Worm (Caenorhabditis elegans): Measurements from ENCODE around the gene Y26G10.6.

Gene Y26G10.6

DNA sequence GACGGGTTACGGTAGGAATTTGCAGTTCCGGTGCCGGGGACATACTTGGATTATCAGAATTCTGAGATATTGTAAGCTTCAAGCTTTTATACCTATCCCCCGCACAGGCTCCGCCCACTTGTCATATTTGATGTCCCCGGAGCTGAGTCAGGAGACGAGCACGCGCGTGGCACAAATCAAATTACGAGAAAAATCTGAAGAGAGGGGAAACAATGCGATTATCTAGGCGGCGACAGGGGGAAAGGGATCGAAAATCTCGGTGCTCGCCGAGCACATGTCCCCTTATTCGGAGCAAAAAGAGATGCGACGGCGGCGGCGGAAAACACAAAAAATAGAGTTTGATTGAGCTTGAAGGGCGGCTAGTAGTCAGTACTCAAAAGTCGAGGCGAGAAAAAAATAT lies 49.4 kb downstream of the Y26G10.6 start, which contains the start of gene R12G8.1 (continued):
- no peak for TF ChIP-seq snpc-4 (tag; optimal IDR thresholded peaks at IDR 0.05)
- no peak for TF ChIP-seq lin-13 (GFP tag; optimal IDR thresholded peaks at IDR 0.05)
- TF ChIP-seq rnt-1 (tag; optimal IDR thresholded peaks at IDR 0.05): no peak
- TF ChIP-seq nhr-77 (tag; optimal IDR thresholded peaks at IDR 0.05): no peak
- TF ChIP-seq nhr-85 (tag): no peak
- TF ChIP-seq C04F5.9 (tag; optimal IDR thresholded peaks at IDR 0.05): no peak
- no peak for TF ChIP-seq mab-9 (GFP tag; IDR thresholded peaks at IDR 0.05)
- no peak for TF ChIP-seq fos-1 (tag; optimal IDR thresholded peaks at IDR 0.05)
- TF ChIP-seq sptf-1 (tag; optimal IDR thresholded peaks at IDR 0.05): no peak
- no peak for TF ChIP-seq aly-2 (tag; optimal IDR thresholded peaks at IDR 0.05)
- TF ChIP-seq ets-5 (GFP tag; IDR thresholded peaks at IDR 0.05): no peak
